Worm (Caenorhabditis elegans): Measurements from ENCODE around the gene dpy-28.

DNA sequence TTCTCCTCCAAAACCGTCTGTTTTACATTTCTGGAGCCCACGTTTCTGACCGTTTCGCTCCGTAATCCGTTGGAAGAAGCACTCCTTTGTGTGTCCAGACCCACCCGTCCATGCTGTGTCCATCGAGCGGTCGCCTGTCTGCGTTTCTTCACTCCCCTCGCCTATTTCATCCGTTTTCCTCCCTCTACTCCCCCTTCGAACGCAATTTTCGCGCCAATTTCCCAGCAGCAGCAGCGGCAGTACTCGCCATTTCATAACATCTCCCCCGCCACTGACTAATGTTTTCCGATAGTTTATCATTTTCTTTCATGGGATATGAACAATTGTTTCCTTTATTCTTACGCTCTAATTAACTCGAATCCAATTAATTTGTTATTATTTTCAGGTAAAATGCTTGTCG is 45.0 kb downstream of the dpy-28 start:
- TF ChIP-seq Y79H2A.3 (GFP tag; conservative IDR thresholded peaks at IDR 0.05) (no peak), nhr-179 (tag; optimal IDR thresholded peaks at IDR 0.05) (no peak), F57A8.1 (GFP tag; optimal IDR thresholded peaks at IDR 0.05) (no peak), Y67H2A.10 (GFP tag; conservative IDR thresholded peaks at IDR 0.05) (no peak), gei-17 (GFP tag; optimal IDR thresholded peaks at IDR 0.05) (no peak), pha-4 (tag; optimal IDR thresholded peaks at IDR 0.05) (no peak), tbx-9 (tag; optimal IDR thresholded peaks at IDR 0.05; ENCODE audit: borderline replicate concordance) (no peak), snpc-4 (GFP tag; optimal IDR thresholded peaks at IDR 0.05) (no peak), snpc-4 (tag; optimal IDR thresholded peaks at IDR 0.05) (no peak), him-1 (tag; optimal IDR thresholded peaks at IDR 0.05) (no peak), dpl-1 (GFP tag; optimal IDR thresholded peaks at IDR 0.05) (no peak), Y95B8A.8 (GFP tag; IDR thresholded peaks at IDR 0.05) (no peak)
